Worm (Caenorhabditis elegans) whole organism, midembryonic: ENCODE measurements around the gene F26F12.4.

Experiments
- T22C8.4 ChIP-seq: fragments of 200-800 bp; sonication (Bioruptor generic); IDR thresholded peaks from 2 replicates; pipeline ENCODE4 v1.3.6; 2022; ENCODE audit warnings: missing genetic modification characterization, missing compliant biosample characterization
- cog-1 ChIP-seq: sonication (generic microtip); optimal IDR thresholded peaks from 2 replicates; lab custom pipeline; 2016; ENCODE audit warnings: missing genetic modification characterization, missing compliant biosample characterization
- flt-1 ChIP-seq: fragments of 200-800 bp; sonication (Bioruptor generic); IDR thresholded peaks from 2 replicates; pipeline ENCODE4 v1.3.6; 2022; ENCODE audit warnings: missing genetic modification characterization, missing compliant biosample characterization
- klf-2 ChIP-seq: fragments of 200-800 bp; sonication (Bioruptor generic); conservative IDR thresholded peaks from 2 replicates; pipeline ENCODE4 v1.3.6; 2022; ENCODE audit warnings: missing genetic modification reagents, missing genetic modification characterization, missing compliant biosample characterization
- med-1 ChIP-seq: sonication (generic microtip); optimal IDR thresholded peaks from 2 replicates; lab custom pipeline; 2017; ENCODE audit warnings: missing genetic modification characterization, mild to moderate bottlenecking, missing compliant biosample characterization, antibody characterized with exemption, missing genetic modification reagents; ENCODE audit not compliant: insufficient read depth
- ref-1 ChIP-seq: fragments of 200-800 bp; sonication (Bioruptor generic); conservative IDR thresholded peaks from 2 replicates; pipeline ENCODE4 v1.3.6; 2022; ENCODE audit warnings: missing genetic modification reagents, missing genetic modification characterization, missing compliant biosample characterization
- tab-1 ChIP-seq: fragments of 200-800 bp; sonication (Bioruptor generic); IDR thresholded peaks from 2 replicates; pipeline ENCODE4 v1.3.6; 2022; ENCODE audit warnings: missing genetic modification characterization, missing compliant biosample characterization
- ztf-23 ChIP-seq: fragments of 200-800 bp; sonication (Bioruptor generic); IDR thresholded peaks from 2 replicates; pipeline ENCODE4 v1.3.6; 2022; ENCODE audit warnings: missing genetic modification reagents, missing genetic modification characterization, missing compliant biosample characterization
- ztf-29 ChIP-seq: fragments of 200-800 bp; sonication (Bioruptor generic); IDR thresholded peaks from 2 replicates; pipeline ENCODE4 v1.3.6; 2022; ENCODE audit warnings: missing genetic modification reagents, missing genetic modification characterization, missing compliant biosample characterization

F26F12.4 gene

ce11 chrV:5891204-5891603, 22.1 kb upstream of the F26F12.4 start:
- no peak for TF ChIP-seq T22C8.4 (GFP tag; lab: Robert Waterston, UW)

- TF ChIP-seq ref-1 (GFP tag; lab: Robert Waterston, UW) (no peak), tab-1 (GFP tag; lab: Robert Waterston, UW) (no peak), klf-2 (GFP tag; lab: Robert Waterston, UW) (no peak), ztf-23 (GFP tag; lab: Robert Waterston, UW) (no peak), ztf-29 (GFP tag; lab: Robert Waterston, UW) (no peak), flt-1 (no peak), med-1 (GFP tag; lab: Kevin White, UChicago) (no peak), cog-1 (tag; lab: Kevin White, UChicago) (no peak), T22C8.4 (GFP tag; lab: Robert Waterston, UW) (no peak)
Measured at ce11 chrV:5888820-5889219, 19.7 kb upstream of the F26F12.4 start.

ce11 chrV:5883735-5884134, 14.6 kb upstream of the F26F12.4 start, which contains the start of gene C04E6.8:
Gene C04E6.8, minus strand, starts transcription at chrV:5883835.
- TF ChIP-seq tab-1 (GFP tag; lab: Robert Waterston, UW) (no peak), med-1 (GFP tag; lab: Kevin White, UChicago) (no peak), T22C8.4 (GFP tag; lab: Robert Waterston, UW) (no peak), ztf-29 (GFP tag; lab: Robert Waterston, UW) (no peak), ztf-23 (GFP tag; lab: Robert Waterston, UW) (no peak), cog-1 (tag; lab: Kevin White, UChicago) (no peak), klf-2 (GFP tag; lab: Robert Waterston, UW) (no peak), flt-1 (no peak), ref-1 (GFP tag; lab: Robert Waterston, UW) (no peak)

ce11 chrV:5882429-5882828, 13.3 kb upstream of the F26F12.4 start:
- TF ChIP-seq ref-1 (GFP tag; lab: Robert Waterston, UW): no peak
- no peak for TF ChIP-seq T22C8.4 (GFP tag; lab: Robert Waterston, UW)
- TF ChIP-seq med-1 (GFP tag; lab: Kevin White, UChicago): no peak
- no peak for TF ChIP-seq tab-1 (GFP tag; lab: Robert Waterston, UW)
- no peak for TF ChIP-seq klf-2 (GFP tag; lab: Robert Waterston, UW)
- no peak for TF ChIP-seq flt-1
- TF ChIP-seq cog-1 (tag; lab: Kevin White, UChicago): no peak
- no peak for TF ChIP-seq ztf-23 (GFP tag; lab: Robert Waterston, UW)
- no peak for TF ChIP-seq ztf-29 (GFP tag; lab: Robert Waterston, UW)

- TF ChIP-seq med-1 (GFP tag; lab: Kevin White, UChicago) (no peak), cog-1 (tag; lab: Kevin White, UChicago) (no peak), klf-2 (GFP tag; lab: Robert Waterston, UW) (no peak), ztf-23 (GFP tag; lab: Robert Waterston, UW) (no peak), flt-1 (no peak), ref-1 (GFP tag; lab: Robert Waterston, UW) (no peak), tab-1 (GFP tag; lab: Robert Waterston, UW) (no peak), T22C8.4 (GFP tag; lab: Robert Waterston, UW) (no peak), ztf-29 (GFP tag; lab: Robert Waterston, UW) (no peak)
Measured at ce11 chrV:5880064-5880463, 10.9 kb upstream of the F26F12.4 start, which contains the start of gene C02G6.3. Gene C02G6.3, plus strand, starts transcription at chrV:5880364.

ce11 chrV:5876966-5877365, 7.8 kb upstream of the F26F12.4 start:
- no peak for TF ChIP-seq med-1 (GFP tag; lab: Kevin White, UChicago)
- TF ChIP-seq ztf-29 (GFP tag; lab: Robert Waterston, UW): no peak
- no peak for TF ChIP-seq flt-1
- TF ChIP-seq ref-1 (GFP tag; lab: Robert Waterston, UW): no peak
- no peak for TF ChIP-seq klf-2 (GFP tag; lab: Robert Waterston, UW)
- no peak for TF ChIP-seq cog-1 (tag; lab: Kevin White, UChicago)
- no peak for TF ChIP-seq ztf-23 (GFP tag; lab: Robert Waterston, UW)
- no peak for TF ChIP-seq T22C8.4 (GFP tag; lab: Robert Waterston, UW)
- no peak for TF ChIP-seq tab-1 (GFP tag; lab: Robert Waterston, UW)

ce11 chrV:5871759-5872158, 2.6 kb upstream of the F26F12.4 start, which contains the start of gene C02G6.2:
Gene C02G6.2, plus strand, starts transcription at chrV:5872059.
- TF ChIP-seq ztf-29 (GFP tag; lab: Robert Waterston, UW): no peak
- no peak for TF ChIP-seq flt-1
- no peak for TF ChIP-seq T22C8.4 (GFP tag; lab: Robert Waterston, UW)
- TF ChIP-seq klf-2 (GFP tag; lab: Robert Waterston, UW): no peak
- TF ChIP-seq ztf-23 (GFP tag; lab: Robert Waterston, UW): no peak
- TF ChIP-seq cog-1 (tag; lab: Kevin White, UChicago): no peak
- no peak for TF ChIP-seq tab-1 (GFP tag; lab: Robert Waterston, UW)
- no peak for TF ChIP-seq med-1 (GFP tag; lab: Kevin White, UChicago)
- TF ChIP-seq ref-1 (GFP tag; lab: Robert Waterston, UW): no peak

- TF ChIP-seq T22C8.4 (GFP tag; lab: Robert Waterston, UW) (no peak), flt-1 (no peak), ref-1 (GFP tag; lab: Robert Waterston, UW) (no peak), klf-2 (GFP tag; lab: Robert Waterston, UW) (no peak), cog-1 (tag; lab: Kevin White, UChicago) (no peak), med-1 (GFP tag; lab: Kevin White, UChicago) (no peak), tab-1 (GFP tag; lab: Robert Waterston, UW) (no peak), ztf-29 (GFP tag; lab: Robert Waterston, UW) (no peak), ztf-23 (GFP tag; lab: Robert Waterston, UW) (no peak)
Measured at ce11 chrV:5865085-5865484, 4.0 kb downstream of the F26F12.4 start, which contains the start of gene F26F12.5. Gene F26F12.5, minus strand, starts transcription at chrV:5865185.

- TF ChIP-seq cog-1 (tag; lab: Kevin White, UChicago) (no peak), flt-1 (no peak)
Measured at ce11 chrV:5862479-5863188, 6.5 kb downstream of the F26F12.4 start, which contains the start of gene F26F12.8. Gene F26F12.8, minus strand, starts transcription at chrV:5862529.
